Worm (Caenorhabditis elegans) whole organism, early embryonic: ENCODE results near the gene deg-1.

Source experiments
- F13C5.2 ChIP-seq: sonication (generic microtip); optimal IDR thresholded peaks from 2 replicates; lab custom pipeline; 2017; ENCODE audit warnings: mild to moderate bottlenecking, missing genetic modification characterization, inconsistent platforms, missing compliant biosample characterization
- aly-1 ChIP-seq: sonication (generic microtip); optimal IDR thresholded peaks from 2 replicates; lab custom pipeline; 2016; ENCODE audit warnings: missing genetic modification characterization, missing compliant biosample characterization
- ama-1 ChIP-seq: fragments of 150-350 bp; optimal IDR thresholded peaks from 2 replicates; lab custom pipeline; 2014
- ceh-13 ChIP-seq: fragments of 200-800 bp; sonication (Bioruptor generic); optimal IDR thresholded peaks from 2 replicates; lab custom pipeline; 2018; ENCODE audit warnings: mild to moderate bottlenecking, missing genetic modification characterization, missing compliant biosample characterization
- ceh-36 ChIP-seq: sonication (generic microtip); optimal IDR thresholded peaks from 2 replicates; lab custom pipeline; 2016; ENCODE audit warnings: missing genetic modification characterization, inconsistent platforms, missing compliant biosample characterization
- ets-7 ChIP-seq: sonication (generic microtip); optimal IDR thresholded peaks from 2 replicates; lab custom pipeline; 2016; ENCODE audit warnings: missing genotype, missing genetic modification characterization, missing compliant biosample characterization
- flt-1 ChIP-seq: fragments of 200-800 bp; sonication (Bioruptor generic); IDR thresholded peaks from 2 replicates; pipeline ENCODE4 v1.3.6; 2022; ENCODE audit warnings: missing genetic modification characterization, missing compliant biosample characterization
- hmg-4 ChIP-seq: fragments of 200-800 bp; sonication (Bioruptor generic); optimal IDR thresholded peaks from 2 replicates; lab custom pipeline; 2018; ENCODE audit warnings: mild to moderate bottlenecking, missing genetic modification characterization, missing compliant biosample characterization
- scrt-1 ChIP-seq: fragments of 200-800 bp; sonication (Bioruptor generic); IDR thresholded peaks from 2 replicates; pipeline ENCODE4 v1.3.6; 2022; ENCODE audit warnings: missing genetic modification characterization, missing compliant biosample characterization
- sea-1 ChIP-seq: fragments of 200-800 bp; sonication (Bioruptor generic); conservative IDR thresholded peaks from 2 replicates; pipeline ENCODE4 v1.3.6; 2022; ENCODE audit warnings: missing genetic modification characterization, missing compliant biosample characterization
- tra-4 ChIP-seq: sonication (generic microtip); optimal IDR thresholded peaks from 2 replicates; lab custom pipeline; 2017; ENCODE audit warnings: missing genetic modification characterization, missing compliant biosample characterization

DNA sequence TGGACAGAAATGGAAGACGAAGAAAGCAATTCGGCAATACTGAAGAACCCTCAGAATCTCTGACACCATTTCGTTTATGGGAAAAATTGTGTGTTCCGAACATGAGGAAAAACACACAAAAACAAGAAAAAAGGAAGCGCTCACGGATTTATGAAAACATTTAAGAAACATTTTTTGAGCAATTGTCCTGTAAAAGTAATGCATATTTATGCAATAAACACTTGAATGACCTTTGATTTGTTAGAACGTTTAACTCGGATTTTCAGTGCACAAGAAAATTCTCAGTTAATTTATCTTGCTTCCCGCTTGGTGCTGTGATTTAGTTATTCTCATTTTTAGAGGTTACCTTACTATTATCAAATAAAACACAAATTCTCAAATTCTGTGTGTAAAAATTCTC lies 49.0 kb upstream of the deg-1 start:
- TF ChIP-seq ama-1: no peak
- no peak for TF ChIP-seq sea-1 (GFP tag; lab: Robert Waterston, UW)
- TF ChIP-seq flt-1: no peak
- TF ChIP-seq aly-1 (tag; lab: Kevin White, UChicago): no peak
- TF ChIP-seq ceh-13 (GFP tag; lab: Kevin White, UChicago): no peak
- no peak for TF ChIP-seq ceh-36 (tag; lab: Kevin White, UChicago)
- no peak for TF ChIP-seq F13C5.2 (tag; lab: Kevin White, UChicago)
- no peak for TF ChIP-seq hmg-4
- TF ChIP-seq ets-7: no peak
- no peak for TF ChIP-seq scrt-1 (GFP tag; lab: Robert Waterston, UW)
- no peak for TF ChIP-seq tra-4
